Fruit fly (Drosophila melanogaster) S2 (cell line): ENCODE measurements around the gene TwdlL.

Experiments used
- CG8478 ChIP-seq: fragments of >200 bp; optimal IDR thresholded peaks from 2 replicates; lab custom pipeline; 2018
- CTCF ChIP-seq, 2 experiments: fragments of >200 bp; optimal IDR thresholded peaks; 2 replicates each; lab custom pipeline; 2018

dm6 chr3R:26615428-26615827 lies 10.0 kb downstream of the TwdlL start:
- TF ChIP-seq CG8478 (lab: Kevin White, UChicago) = no peak
- TF ChIP-seq CTCF (optimal IDR thresholded peaks at IDR 0.05; lab: Kevin White, UChicago) = no peak
